Worm (Caenorhabditis elegans) whole organism, L3 larva: ENCODE data around the gene srbc-38.

Source experiments
- R02D3.7 ChIP-seq: fragments of 150-350 bp; optimal IDR thresholded peaks from 2 replicates; lab custom pipeline; 2014; ENCODE audit warnings: missing biosample characterization, missing genetic modification characterization
- aly-2 ChIP-seq: fragments of 150-350 bp; optimal IDR thresholded peaks from 2 replicates; lab custom pipeline; 2014; ENCODE audit warnings: missing biosample characterization, missing genetic modification characterization
- ama-1 ChIP-seq: fragments of 150-350 bp; optimal IDR thresholded peaks from 2 replicates; lab custom pipeline; 2018
- ceh-16 ChIP-seq: sonication (generic microtip); optimal IDR thresholded peaks from 2 replicates; lab custom pipeline; 2017; ENCODE audit warnings: missing biosample characterization, missing genetic modification characterization
- ceh-28 ChIP-seq: fragments of 150-350 bp; optimal IDR thresholded peaks from 2 replicates; lab custom pipeline; 2014; ENCODE audit warnings: missing biosample characterization, missing genetic modification reagents, missing genetic modification characterization
- ceh-82 ChIP-seq: fragments of 150-350 bp; optimal IDR thresholded peaks from 2 replicates; lab custom pipeline; 2014; ENCODE audit warnings: missing biosample characterization, missing genetic modification characterization
- ceh-9 ChIP-seq: sonication (generic microtip); optimal IDR thresholded peaks from 2 replicates; lab custom pipeline; 2018; ENCODE audit warnings: missing biosample characterization, missing genetic modification characterization
- daf-12 ChIP-seq: fragments of 150-350 bp; optimal IDR thresholded peaks from 2 replicates; lab custom pipeline; 2014; ENCODE audit warnings: missing biosample characterization, missing genetic modification reagents, missing genetic modification characterization
- egl-27 ChIP-seq: sonication (generic microtip); optimal IDR thresholded peaks from 4 replicates; lab custom pipeline; 2017; ENCODE audit warnings: missing biosample characterization, missing genetic modification reagents, missing genetic modification characterization
- egl-5 ChIP-seq: fragments of 150-350 bp; optimal IDR thresholded peaks from 2 replicates; lab custom pipeline; 2017; ENCODE audit warnings: missing biosample characterization, missing genetic modification reagents, missing genetic modification characterization, inconsistent platforms
- elt-1 ChIP-seq: fragments of 150-350 bp; optimal IDR thresholded peaks from 2 replicates; lab custom pipeline; 2014; ENCODE audit warnings: missing biosample characterization, missing genetic modification characterization
- elt-2 ChIP-seq: sonication (generic microtip); optimal IDR thresholded peaks from 2 replicates; lab custom pipeline; 2016; ENCODE audit warnings: missing genetic modification reagents, mild to moderate bottlenecking, missing genetic modification characterization, missing compliant biosample characterization
- elt-3 ChIP-seq, 3 experiments: fragments of 150-350 bp in 1 of 3; sonication (generic microtip) in 2 of 3; optimal IDR thresholded peaks; 2 replicates in 2 of 3; 4 replicates in 1 of 3; lab custom pipeline; 2014 to 2017; ENCODE audit warnings: missing biosample characterization in 3 of 3, missing genetic modification characterization in 3 of 3
- fkh-10 ChIP-seq: sonication (generic microtip); optimal IDR thresholded peaks from 2 replicates; lab custom pipeline; 2017; ENCODE audit warnings: missing biosample characterization, missing genetic modification reagents, missing genetic modification characterization
- fkh-2 ChIP-seq: fragments of 150-350 bp; optimal IDR thresholded peaks from 2 replicates; lab custom pipeline; 2014; ENCODE audit warnings: missing biosample characterization, missing genetic modification reagents, missing genetic modification characterization
- fos-1 ChIP-seq: fragments of 150-350 bp; optimal IDR thresholded peaks from 2 replicates; lab custom pipeline; 2014; ENCODE audit warnings: missing biosample characterization, missing genetic modification characterization
- hmg-11 ChIP-seq: sonication (generic microtip); optimal IDR thresholded peaks from 2 replicates; lab custom pipeline; 2016; ENCODE audit warnings: missing genetic modification characterization, missing compliant biosample characterization
- jun-1 ChIP-seq: fragments of 150-350 bp; optimal IDR thresholded peaks from 2 replicates; lab custom pipeline; 2014; ENCODE audit warnings: missing biosample characterization, missing genetic modification reagents, missing genetic modification characterization
- lin-15B ChIP-seq: fragments of 150-350 bp; optimal IDR thresholded peaks from 2 replicates; lab custom pipeline; 2014; ENCODE audit warnings: missing biosample characterization, missing genetic modification characterization
- lin-39 ChIP-seq: fragments of 150-350 bp; optimal IDR thresholded peaks from 2 replicates; lab custom pipeline; 2018; ENCODE audit warnings: missing biosample characterization, missing genetic modification reagents, missing genetic modification characterization
- lsy-12 ChIP-seq: sonication (generic microtip); optimal IDR thresholded peaks from 2 replicates; lab custom pipeline; 2016; ENCODE audit warnings: mild to moderate bottlenecking, missing genetic modification characterization, missing compliant biosample characterization
- mdl-1 ChIP-seq: fragments of 150-350 bp; optimal IDR thresholded peaks from 2 replicates; lab custom pipeline; 2014; ENCODE audit warnings: missing biosample characterization, missing genetic modification characterization
- mml-1 ChIP-seq: fragments of 150-350 bp; sonication (generic microtip); optimal IDR thresholded peaks from 3 replicates; lab custom pipeline; 2014; ENCODE audit warnings: missing biosample characterization, missing genetic modification characterization
- nfya-1 ChIP-seq: sonication (generic microtip); optimal IDR thresholded peaks from 2 replicates; lab custom pipeline; 2017; ENCODE audit warnings: missing genetic modification characterization, mild to moderate bottlenecking, missing compliant biosample characterization, antibody characterized with exemption, moderate library complexity; ENCODE audit not compliant: insufficient read depth
- nhr-11 ChIP-seq: fragments of 150-350 bp; optimal IDR thresholded peaks from 2 replicates; lab custom pipeline; 2014; ENCODE audit warnings: missing biosample characterization, missing genetic modification characterization
- nhr-12 ChIP-seq: fragments of 150-350 bp; optimal IDR thresholded peaks from 2 replicates; lab custom pipeline; 2014; ENCODE audit warnings: missing biosample characterization, missing genetic modification characterization
- nhr-23 ChIP-seq: fragments of 150-350 bp; optimal IDR thresholded peaks from 2 replicates; lab custom pipeline; 2014; ENCODE audit warnings: missing biosample characterization, missing genetic modification reagents, missing genetic modification characterization
- nhr-237 ChIP-seq: fragments of 150-350 bp; optimal IDR thresholded peaks from 2 replicates; lab custom pipeline; 2014; ENCODE audit warnings: missing biosample characterization, missing genetic modification characterization
- nhr-25 ChIP-seq: sonication (generic microtip); optimal IDR thresholded peaks from 2 replicates; lab custom pipeline; 2017; ENCODE audit warnings: missing biosample characterization, missing genetic modification characterization
- nhr-28 ChIP-seq: fragments of 150-350 bp; optimal IDR thresholded peaks from 2 replicates; lab custom pipeline; 2014; ENCODE audit warnings: missing biosample characterization, missing genetic modification characterization
- nhr-43 ChIP-seq: sonication (generic microtip); optimal IDR thresholded peaks from 2 replicates; lab custom pipeline; 2016; ENCODE audit warnings: mild to moderate bottlenecking, missing genetic modification characterization, missing compliant biosample characterization; ENCODE audit not compliant: poor library complexity, severe bottlenecking
- nhr-67 ChIP-seq: fragments of 150-350 bp; optimal IDR thresholded peaks from 2 replicates; lab custom pipeline; 2014; ENCODE audit warnings: missing biosample characterization, missing genetic modification characterization
- nhr-76 ChIP-seq: fragments of 150-350 bp; sonication (generic microtip); optimal IDR thresholded peaks from 5 replicates; lab custom pipeline; 2014; ENCODE audit warnings: missing biosample characterization, missing genetic modification characterization
- nhr-77 ChIP-seq: fragments of 150-350 bp; optimal IDR thresholded peaks from 2 replicates; lab custom pipeline; 2014; ENCODE audit warnings: missing biosample characterization, missing genetic modification characterization
- pha-4 ChIP-seq: fragments of 150-350 bp; optimal IDR thresholded peaks from 2 replicates; lab custom pipeline; 2014; ENCODE audit warnings: missing biosample characterization, missing genetic modification reagents, missing genetic modification characterization
- pqm-1 ChIP-seq: fragments of 150-350 bp; optimal IDR thresholded peaks from 2 replicates; lab custom pipeline; 2017; ENCODE audit warnings: missing biosample characterization, missing genetic modification characterization, inconsistent platforms
- sea-2 ChIP-seq: fragments of 150-350 bp; sonication (generic microtip); optimal IDR thresholded peaks from 4 replicates; lab custom pipeline; 2014; ENCODE audit warnings: missing biosample characterization, missing genetic modification reagents, missing genetic modification characterization
- skn-1 ChIP-seq: fragments of 150-350 bp; optimal IDR thresholded peaks from 2 replicates; lab custom pipeline; 2014; ENCODE audit warnings: missing biosample characterization, missing genetic modification characterization
- snpc-4 ChIP-seq: fragments of 150-350 bp; optimal IDR thresholded peaks from 2 replicates; lab custom pipeline; 2014; ENCODE audit warnings: missing biosample characterization, missing genetic modification characterization
- unc-62 ChIP-seq: fragments of 150-350 bp; sonication (generic microtip); optimal IDR thresholded peaks from 4 replicates; lab custom pipeline; 2014; ENCODE audit warnings: missing biosample characterization, missing genetic modification reagents, missing genetic modification characterization
- zag-1 ChIP-seq: fragments of 150-350 bp; optimal IDR thresholded peaks from 2 replicates; lab custom pipeline; 2014; ENCODE audit warnings: missing biosample characterization, missing genetic modification characterization
- ztf-11 ChIP-seq: fragments of 150-350 bp; optimal IDR thresholded peaks from 2 replicates; lab custom pipeline; 2014; ENCODE audit warnings: missing biosample characterization, missing genetic modification characterization

srbc-38 gene

ce11 chrV:671342-671741 is 35.7 kb upstream of the srbc-38 start, which contains the start of gene sru-24:
sru-24 (minus strand) TSS chrV:671442.
- TF ChIP-seq nfya-1 (tag; lab: Kevin White, UChicago): no peak
- TF ChIP-seq elt-1 (tag; lab: Kevin White, UChicago): no peak
- no peak for TF ChIP-seq daf-12 (tag; lab: Kevin White, UChicago)
- TF ChIP-seq nhr-237: no peak
- TF ChIP-seq pqm-1 (tag; lab: Kevin White, UChicago): no peak
- no peak for TF ChIP-seq nhr-28 (tag; lab: Kevin White, UChicago)
- TF ChIP-seq lsy-12: no peak
- no peak for TF ChIP-seq lin-15B (tag; lab: Kevin White, UChicago)

- TF ChIP-seq mml-1 (tag; lab: Kevin White, UChicago): no peak
- TF ChIP-seq nhr-77 (tag; lab: Kevin White, UChicago): no peak
- no peak for TF ChIP-seq egl-5 (tag; lab: Kevin White, UChicago)
- no peak for TF ChIP-seq egl-27 (tag; lab: Kevin White, UChicago)
- no peak for TF ChIP-seq pha-4 (tag; lab: Kevin White, UChicago)
- no peak for TF ChIP-seq unc-62 (GFP tag; lab: Kevin White, UChicago)
- no peak for TF ChIP-seq skn-1 (tag; lab: Kevin White, UChicago)
- TF ChIP-seq R02D3.7 (tag; lab: Kevin White, UChicago): no peak
- no peak for TF ChIP-seq elt-3 (tag; optimal IDR thresholded peaks at IDR 0.05; lab: Kevin White, UChicago)
- no peak for TF ChIP-seq nhr-23 (tag; lab: Kevin White, UChicago)
- TF ChIP-seq lin-15B (tag; lab: Kevin White, UChicago): no peak
- TF ChIP-seq nhr-11: no peak
- TF ChIP-seq fkh-10 (GFP tag; lab: Kevin White, UChicago): no peak
- no peak for TF ChIP-seq pqm-1 (tag; lab: Kevin White, UChicago)
- no peak for TF ChIP-seq ceh-28 (tag; lab: Kevin White, UChicago)
- no peak for TF ChIP-seq nhr-28 (tag; lab: Kevin White, UChicago)
- no peak for TF ChIP-seq mdl-1 (tag; lab: Kevin White, UChicago)
- TF ChIP-seq ceh-16: no peak
- no peak for TF ChIP-seq nhr-12 (tag; lab: Kevin White, UChicago)
- TF ChIP-seq fos-1 (tag; lab: Kevin White, UChicago): no peak
Observed at ce11 chrV:674213-674612, 32.8 kb upstream of the srbc-38 start, which contains the start of gene sru-25. sru-25 (minus strand) TSS chrV:674313.

ce11 chrV:676090-676489 is 30.9 kb upstream of the srbc-38 start:
- TF ChIP-seq mml-1 (tag; lab: Kevin White, UChicago) (no peak), ama-1 (no peak), snpc-4 (tag; lab: Kevin White, UChicago) (peak; percentile 24), egl-5 (tag; lab: Kevin White, UChicago) (no peak)

- TF ChIP-seq skn-1 (tag; lab: Kevin White, UChicago) (no peak), nhr-67 (tag; lab: Kevin White, UChicago) (no peak), pqm-1 (tag; lab: Kevin White, UChicago) (no peak), egl-27 (tag; lab: Kevin White, UChicago) (no peak), ceh-9 (no peak), zag-1 (tag; lab: Kevin White, UChicago) (no peak), nhr-77 (tag; lab: Kevin White, UChicago) (no peak), nhr-76 (no peak), egl-5 (tag; lab: Kevin White, UChicago) (no peak), lin-15B (tag; lab: Kevin White, UChicago) (peak; percentile 21), lin-39 (no peak), sea-2 (GFP tag; lab: Kevin White, UChicago) (no peak), fkh-2 (tag; lab: Kevin White, UChicago) (no peak), aly-2 (tag; lab: Kevin White, UChicago) (no peak), R02D3.7 (tag; lab: Kevin White, UChicago) (no peak), pha-4 (tag; lab: Kevin White, UChicago) (no peak), elt-2 (tag; lab: Kevin White, UChicago) (peak; percentile 28), nhr-43 (tag; lab: Kevin White, UChicago) (peak; percentile 60), mml-1 (tag; lab: Kevin White, UChicago) (no peak), elt-1 (tag; lab: Kevin White, UChicago) (no peak), hmg-11 (tag; lab: Kevin White, UChicago) (no peak), fos-1 (tag; lab: Kevin White, UChicago) (no peak), nfya-1 (tag; lab: Kevin White, UChicago) (no peak), nhr-25 (tag; lab: Kevin White, UChicago) (peak; percentile 36), ceh-28 (tag; lab: Kevin White, UChicago) (peak; percentile 30), ceh-82 (tag; lab: Kevin White, UChicago) (no peak), ama-1 (no peak), snpc-4 (tag; lab: Kevin White, UChicago) (peak; percentile 12), unc-62 (GFP tag; lab: Kevin White, UChicago) (no peak), jun-1 (tag; lab: Kevin White, UChicago) (no peak), ztf-11 (tag; lab: Kevin White, UChicago) (no peak), elt-3 (tag; optimal IDR thresholded peaks at IDR 0.05; lab: Kevin White, UChicago) (no peak), nhr-23 (tag; lab: Kevin White, UChicago) (peak; percentile 62)
- TF ChIP-seq, all 47 proteins: peak for 7
Observed at ce11 chrV:676550-677084, 30.4 kb upstream of the srbc-38 start, which contains the start of the genes fbxa-72 and srx-21. fbxa-72 (minus strand) TSS chrV:676753. srx-21 (plus strand) TSS chrV:677034.
